Worm (Caenorhabditis elegans): Measurements from ENCODE around the gene R01H2.7.

Gene R01H2.7

ce11 chrIII:7019724-7020123, 25.8 kb downstream of the R01H2.7 start:
- TF ChIP-seq ref-1 (GFP tag; conservative IDR thresholded peaks at IDR 0.05) (no peak), tab-1 (GFP tag; IDR thresholded peaks at IDR 0.05) (no peak), ztf-23 (GFP tag; IDR thresholded peaks at IDR 0.05) (no peak), T22C8.4 (GFP tag; IDR thresholded peaks at IDR 0.05) (no peak), ztf-29 (GFP tag; IDR thresholded peaks at IDR 0.05) (no peak), flt-1 (GFP tag; IDR thresholded peaks at IDR 0.05) (no peak), med-1 (GFP tag; optimal IDR thresholded peaks at IDR 0.05; ENCODE audit: insufficient read depth) (no peak), cog-1 (tag; optimal IDR thresholded peaks at IDR 0.05) (no peak), klf-2 (GFP tag; conservative IDR thresholded peaks at IDR 0.05) (no peak)

DNA sequence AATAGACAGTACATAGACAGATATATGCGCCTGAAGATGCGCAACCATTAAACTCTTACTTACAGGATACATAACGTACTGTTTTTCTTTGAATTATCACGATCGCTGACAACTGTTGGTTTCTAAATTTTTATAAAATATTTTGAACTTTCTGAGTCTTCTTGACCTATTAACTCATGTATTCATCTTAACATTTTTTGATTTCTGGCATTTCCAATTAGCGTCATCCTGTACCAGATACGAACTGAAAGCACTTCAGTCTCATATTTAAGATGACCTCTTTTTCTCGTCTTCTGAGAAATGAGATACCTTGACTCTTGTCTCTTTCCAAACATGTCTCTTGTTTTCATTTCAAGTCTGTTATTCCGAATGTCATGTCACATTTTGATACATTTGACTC, 31.8 kb downstream of the R01H2.7 start:
- TF ChIP-seq ztf-23 (GFP tag; IDR thresholded peaks at IDR 0.05) (no peak), cog-1 (tag; optimal IDR thresholded peaks at IDR 0.05) (no peak), ztf-29 (GFP tag; IDR thresholded peaks at IDR 0.05) (no peak), T22C8.4 (GFP tag; IDR thresholded peaks at IDR 0.05) (no peak), klf-2 (GFP tag; conservative IDR thresholded peaks at IDR 0.05) (no peak), tab-1 (GFP tag; IDR thresholded peaks at IDR 0.05) (no peak), med-1 (GFP tag; optimal IDR thresholded peaks at IDR 0.05; ENCODE audit: insufficient read depth) (no peak), ref-1 (GFP tag; conservative IDR thresholded peaks at IDR 0.05) (no peak), flt-1 (GFP tag; IDR thresholded peaks at IDR 0.05) (no peak)

- no peak for TF ChIP-seq tab-1 (GFP tag; IDR thresholded peaks at IDR 0.05)
- TF ChIP-seq med-1 (GFP tag; optimal IDR thresholded peaks at IDR 0.05; ENCODE audit: insufficient read depth) = no peak
- no peak for TF ChIP-seq T22C8.4 (GFP tag; IDR thresholded peaks at IDR 0.05)
- TF ChIP-seq cog-1 (tag; optimal IDR thresholded peaks at IDR 0.05) = no peak
- TF ChIP-seq ztf-23 (GFP tag; IDR thresholded peaks at IDR 0.05) = no peak
- TF ChIP-seq ztf-29 (GFP tag; IDR thresholded peaks at IDR 0.05) = no peak
- TF ChIP-seq ref-1 (GFP tag; conservative IDR thresholded peaks at IDR 0.05) = no peak
- TF ChIP-seq flt-1 (GFP tag; IDR thresholded peaks at IDR 0.05) = no peak
- TF ChIP-seq klf-2 (GFP tag; conservative IDR thresholded peaks at IDR 0.05) = no peak
Observed at ce11 chrIII:7012060-7012459, 33.5 kb downstream of the R01H2.7 start.

DNA sequence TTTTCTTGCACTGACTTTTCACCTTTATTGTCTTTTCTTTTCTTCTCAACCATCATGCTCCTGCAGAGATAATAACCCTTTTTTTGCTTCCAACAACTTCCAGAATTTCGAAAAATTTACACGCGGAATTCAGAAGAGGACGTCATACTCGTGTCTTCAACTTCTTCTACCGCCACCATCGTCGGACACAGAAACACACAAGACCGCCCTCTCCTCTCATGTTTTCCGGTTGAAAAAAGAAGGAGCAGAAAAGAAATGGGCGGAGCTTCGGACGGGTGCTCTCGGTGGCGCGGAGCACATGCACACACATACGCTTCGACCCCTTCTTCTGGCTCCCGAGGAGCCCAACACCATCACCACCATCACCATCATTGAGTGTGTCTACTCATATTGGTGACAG, 36.7 kb downstream of the R01H2.7 start, which contains the start of gene lgc-38:
TSS of gene lgc-38 (plus strand) at position 301 of the 400 bp plus-strand sequence.
- no peak for TF ChIP-seq cog-1 (tag; optimal IDR thresholded peaks at IDR 0.05)
- no peak for TF ChIP-seq tab-1 (GFP tag; IDR thresholded peaks at IDR 0.05)
- no peak for TF ChIP-seq T22C8.4 (GFP tag; IDR thresholded peaks at IDR 0.05)
- TF ChIP-seq ztf-23 (GFP tag; IDR thresholded peaks at IDR 0.05) = no peak
- no peak for TF ChIP-seq ref-1 (GFP tag; conservative IDR thresholded peaks at IDR 0.05)
- no peak for TF ChIP-seq flt-1 (GFP tag; IDR thresholded peaks at IDR 0.05)
- no peak for TF ChIP-seq med-1 (GFP tag; optimal IDR thresholded peaks at IDR 0.05; ENCODE audit: insufficient read depth)
- no peak for TF ChIP-seq ztf-29 (GFP tag; IDR thresholded peaks at IDR 0.05)
- TF ChIP-seq klf-2 (GFP tag; conservative IDR thresholded peaks at IDR 0.05) = no peak

- TF ChIP-seq med-1 (GFP tag; optimal IDR thresholded peaks at IDR 0.05; ENCODE audit: insufficient read depth) (no peak), tab-1 (GFP tag; IDR thresholded peaks at IDR 0.05) (no peak), flt-1 (GFP tag; IDR thresholded peaks at IDR 0.05) (no peak), ztf-29 (GFP tag; IDR thresholded peaks at IDR 0.05) (no peak), T22C8.4 (GFP tag; IDR thresholded peaks at IDR 0.05) (no peak), klf-2 (GFP tag; conservative IDR thresholded peaks at IDR 0.05) (no peak)
Observed at ce11 chrIII:7005350-7005749, 40.2 kb downstream of the R01H2.7 start, which contains the start of gene C06E8.5. TSS of gene C06E8.5 (minus strand) at chrIII:7005450.

DNA sequence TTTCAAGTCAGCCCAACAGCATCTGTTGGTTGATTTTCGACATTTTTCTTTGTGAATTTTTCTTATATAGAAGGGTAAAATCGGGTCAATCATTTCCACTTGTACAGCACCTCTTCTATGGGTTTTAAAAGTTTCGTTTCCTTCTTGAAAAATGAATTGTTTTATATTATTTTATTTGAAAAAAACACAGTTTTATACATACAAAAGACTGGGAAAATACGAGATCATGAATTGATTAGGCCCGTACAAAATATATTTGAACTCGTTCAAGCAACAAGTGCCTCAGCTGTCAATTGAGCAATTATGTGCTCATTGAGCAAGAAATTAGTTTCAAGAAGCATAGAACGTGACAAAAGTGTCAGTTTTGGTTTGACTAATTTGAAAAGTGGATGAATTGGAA, 43.4 kb downstream of the R01H2.7 start:
- no peak for TF ChIP-seq cog-1 (tag; optimal IDR thresholded peaks at IDR 0.05)
- TF ChIP-seq ztf-23 (GFP tag; IDR thresholded peaks at IDR 0.05) = no peak
- no peak for TF ChIP-seq flt-1 (GFP tag; IDR thresholded peaks at IDR 0.05)
- no peak for TF ChIP-seq T22C8.4 (GFP tag; IDR thresholded peaks at IDR 0.05)
- TF ChIP-seq ref-1 (GFP tag; conservative IDR thresholded peaks at IDR 0.05) = no peak
- TF ChIP-seq ztf-29 (GFP tag; IDR thresholded peaks at IDR 0.05) = no peak
- no peak for TF ChIP-seq med-1 (GFP tag; optimal IDR thresholded peaks at IDR 0.05; ENCODE audit: insufficient read depth)
- TF ChIP-seq tab-1 (GFP tag; IDR thresholded peaks at IDR 0.05) = no peak
- TF ChIP-seq klf-2 (GFP tag; conservative IDR thresholded peaks at IDR 0.05) = no peak

ce11 chrIII:6993179-6993578, 52.4 kb downstream of the R01H2.7 start:
- TF ChIP-seq klf-2 (GFP tag; conservative IDR thresholded peaks at IDR 0.05) (no peak), cog-1 (tag; optimal IDR thresholded peaks at IDR 0.05) (no peak), med-1 (GFP tag; optimal IDR thresholded peaks at IDR 0.05; ENCODE audit: insufficient read depth) (no peak), ztf-23 (GFP tag; IDR thresholded peaks at IDR 0.05) (no peak), ref-1 (GFP tag; conservative IDR thresholded peaks at IDR 0.05) (no peak), ztf-29 (GFP tag; IDR thresholded peaks at IDR 0.05) (no peak), flt-1 (GFP tag; IDR thresholded peaks at IDR 0.05) (no peak), T22C8.4 (GFP tag; IDR thresholded peaks at IDR 0.05) (no peak), tab-1 (GFP tag; IDR thresholded peaks at IDR 0.05) (no peak)

- TF ChIP-seq flt-1 (GFP tag; IDR thresholded peaks at IDR 0.05) (no peak), ztf-23 (GFP tag; IDR thresholded peaks at IDR 0.05) (no peak), ztf-29 (GFP tag; IDR thresholded peaks at IDR 0.05) (no peak), T22C8.4 (GFP tag; IDR thresholded peaks at IDR 0.05) (no peak), ref-1 (GFP tag; conservative IDR thresholded peaks at IDR 0.05) (no peak), klf-2 (GFP tag; conservative IDR thresholded peaks at IDR 0.05) (no peak), tab-1 (GFP tag; IDR thresholded peaks at IDR 0.05) (no peak), med-1 (GFP tag; optimal IDR thresholded peaks at IDR 0.05; ENCODE audit: insufficient read depth) (no peak), cog-1 (tag; optimal IDR thresholded peaks at IDR 0.05) (no peak)
Observed at ce11 chrIII:6992496-6992895, 53.0 kb downstream of the R01H2.7 start.

DNA sequence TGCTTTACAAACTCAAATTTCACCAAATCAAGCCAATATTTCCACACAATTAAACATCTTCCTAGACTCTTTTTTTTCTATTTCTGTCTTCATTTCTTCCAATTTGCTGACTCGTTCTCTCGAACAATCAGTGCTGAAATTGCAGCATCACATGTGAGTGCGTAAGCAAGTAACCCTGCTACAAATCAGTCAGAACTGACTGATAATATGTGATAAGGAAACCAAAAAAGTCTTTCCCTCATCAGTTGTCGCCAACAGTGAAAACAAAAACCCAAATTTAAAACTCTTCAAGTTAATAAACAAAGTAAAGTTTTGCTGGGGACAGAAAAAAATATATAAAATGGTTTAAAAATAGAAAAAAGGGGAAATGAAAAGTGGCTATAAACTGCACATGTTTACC, 54.1 kb downstream of the R01H2.7 start:
- no peak for TF ChIP-seq ztf-23 (GFP tag; IDR thresholded peaks at IDR 0.05)
- TF ChIP-seq klf-2 (GFP tag; conservative IDR thresholded peaks at IDR 0.05) = no peak
- TF ChIP-seq tab-1 (GFP tag; IDR thresholded peaks at IDR 0.05) = no peak
- no peak for TF ChIP-seq ref-1 (GFP tag; conservative IDR thresholded peaks at IDR 0.05)
- no peak for TF ChIP-seq flt-1 (GFP tag; IDR thresholded peaks at IDR 0.05)
- TF ChIP-seq T22C8.4 (GFP tag; IDR thresholded peaks at IDR 0.05) = no peak
- TF ChIP-seq cog-1 (tag; optimal IDR thresholded peaks at IDR 0.05) = no peak
- TF ChIP-seq med-1 (GFP tag; optimal IDR thresholded peaks at IDR 0.05; ENCODE audit: insufficient read depth) = no peak
- no peak for TF ChIP-seq ztf-29 (GFP tag; IDR thresholded peaks at IDR 0.05)

DNA sequence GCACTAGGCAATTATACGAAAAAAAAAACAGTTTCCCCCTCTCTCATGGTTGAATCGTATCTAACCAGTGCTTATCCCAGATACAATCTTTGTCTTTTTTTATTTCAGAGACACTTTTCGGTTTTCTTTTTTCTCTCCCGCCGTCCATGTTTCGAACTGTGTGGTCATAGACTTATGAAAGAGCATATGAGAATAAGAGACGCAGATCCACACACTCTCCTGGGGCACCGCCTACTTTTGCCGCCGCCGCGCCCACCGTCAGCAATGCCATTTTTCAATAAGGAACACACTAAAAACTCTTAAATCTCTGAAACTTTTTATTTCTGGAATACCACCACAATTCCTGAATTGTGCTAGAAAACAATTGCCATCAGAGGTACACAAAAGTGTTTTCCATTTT, 55.6 kb downstream of the R01H2.7 start, which contains the start of gene prk-1:
TSS of gene prk-1 (plus strand) at position 269 of the 400 bp plus-strand sequence.
- TF ChIP-seq ref-1 (GFP tag; conservative IDR thresholded peaks at IDR 0.05) (no peak), flt-1 (GFP tag; IDR thresholded peaks at IDR 0.05) (no peak), klf-2 (GFP tag; conservative IDR thresholded peaks at IDR 0.05) (no peak), ztf-23 (GFP tag; IDR thresholded peaks at IDR 0.05) (no peak), cog-1 (tag; optimal IDR thresholded peaks at IDR 0.05) (no peak), T22C8.4 (GFP tag; IDR thresholded peaks at IDR 0.05) (no peak), tab-1 (GFP tag; IDR thresholded peaks at IDR 0.05) (no peak), ztf-29 (GFP tag; IDR thresholded peaks at IDR 0.05) (no peak)

Measured in whole organism, midembryonic.